Worm (Caenorhabditis elegans): ENCODE data around the gene srh-264.

DNA sequence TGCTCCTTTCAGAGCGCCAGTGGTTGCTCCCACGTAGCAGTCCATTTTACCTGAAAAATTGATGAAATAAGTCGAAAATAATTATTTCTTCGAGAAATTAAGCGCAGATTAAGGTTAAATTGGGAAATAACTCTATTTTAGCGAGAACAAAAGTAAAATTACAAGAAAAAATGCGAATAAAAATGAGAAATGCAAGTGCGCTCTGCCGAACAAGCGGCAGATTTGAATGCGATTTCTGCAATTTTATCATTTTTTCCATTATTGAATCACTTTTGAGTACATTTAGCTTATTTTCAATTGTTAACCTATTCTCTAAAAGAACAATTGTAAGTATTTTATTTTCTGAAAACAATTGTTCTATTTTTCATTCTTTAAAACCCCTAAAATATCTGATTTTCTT is 19.0 kb upstream of the srh-264 start, which contains the start of gene T06E6.1:
- TF ChIP-seq rbr-2 (tag; optimal IDR thresholded peaks at IDR 0.05) (no peak), egl-27 (tag; optimal IDR thresholded peaks at IDR 0.05) (no peak), nhr-6 (tag; optimal IDR thresholded peaks at IDR 0.05) (peak; percentile 71), attf-4 (tag; optimal IDR thresholded peaks at IDR 0.05) (no peak), nhr-25 (tag; optimal IDR thresholded peaks at IDR 0.05; ENCODE audit: borderline replicate concordance, insufficient read depth) (no peak), fkh-10 (GFP tag; optimal IDR thresholded peaks at IDR 0.05) (no peak), pqm-1 (tag; optimal IDR thresholded peaks at IDR 0.05) (no peak), ceh-82 (tag; optimal IDR thresholded peaks at IDR 0.05) (no peak), dve-1 (tag; optimal IDR thresholded peaks at IDR 0.05; ENCODE audit: insufficient read depth) (no peak), nhr-10 (tag; optimal IDR thresholded peaks at IDR 0.05) (no peak), mxl-2 (GFP tag; conservative IDR thresholded peaks at IDR 0.05) (no peak), pha-4 (GFP tag; IDR thresholded peaks at IDR 0.05) (no peak), pha-4 (tag; optimal IDR thresholded peaks at IDR 0.05) (no peak), madf-5 (GFP tag; IDR thresholded peaks at IDR 0.05) (no peak), nhr-28 (tag; optimal IDR thresholded peaks at IDR 0.05) (no peak)

All from whole organism, L4 larva.